Worm (Caenorhabditis elegans) whole organism, early embryonic: ENCODE data around the gene T07D3.2.

Experiments
- aly-1 ChIP-seq: sonication (generic microtip); optimal IDR thresholded peaks from 2 replicates; lab custom pipeline; 2016; ENCODE audit warnings: missing genetic modification characterization, missing compliant biosample characterization
- ceh-36 ChIP-seq: sonication (generic microtip); optimal IDR thresholded peaks from 2 replicates; lab custom pipeline; 2016; ENCODE audit warnings: missing genetic modification characterization, inconsistent platforms, missing compliant biosample characterization
- ets-7 ChIP-seq: sonication (generic microtip); optimal IDR thresholded peaks from 2 replicates; lab custom pipeline; 2016; ENCODE audit warnings: missing genotype, missing genetic modification characterization, missing compliant biosample characterization
- hnd-1 ChIP-seq: sonication (generic microtip); optimal IDR thresholded peaks from 2 replicates; lab custom pipeline; 2016; ENCODE audit warnings: missing genetic modification characterization, missing compliant biosample characterization
- tbx-37 ChIP-seq: fragments of 200-800 bp; sonication (Bioruptor generic); conservative IDR thresholded peaks from 2 replicates; pipeline ENCODE4 v1.3.6; 2022; ENCODE audit warnings: missing genetic modification reagents, missing genetic modification characterization, missing compliant biosample characterization

DNA sequence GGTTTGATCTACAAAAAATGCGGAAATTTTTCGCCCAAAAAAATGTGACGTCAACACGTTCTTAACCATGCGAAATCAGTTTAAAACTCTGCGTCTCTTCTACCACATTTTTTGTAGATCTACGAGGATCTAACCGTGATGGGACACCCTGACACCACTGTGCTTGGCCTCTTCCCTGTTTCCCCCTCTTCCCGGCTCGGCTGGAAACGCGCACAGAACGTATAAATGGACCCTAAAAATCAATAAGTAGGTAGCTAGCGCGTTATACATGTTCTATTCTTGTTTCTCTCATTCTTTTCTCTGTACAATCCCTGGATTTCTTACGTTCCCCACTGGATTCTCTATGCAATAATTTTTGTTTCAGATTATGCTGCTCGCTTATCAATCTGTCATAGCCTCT, 21.8 kb downstream of the T07D3.2 start, which contains the start of gene fbxc-28:
- TF ChIP-seq tbx-37 = no peak
- no peak for TF ChIP-seq aly-1 (tag; lab: Kevin White, UChicago)
- no peak for TF ChIP-seq ceh-36 (tag; lab: Kevin White, UChicago)
- no peak for TF ChIP-seq hnd-1 (tag; lab: Kevin White, UChicago)
- TF ChIP-seq ets-7 = no peak
